Worm (Caenorhabditis elegans) whole organism, midembryonic: ENCODE measurements around the gene B0457.4.

Experiments
- T22C8.4 ChIP-seq: fragments of 200-800 bp; sonication (Bioruptor generic); IDR thresholded peaks from 2 replicates; pipeline ENCODE4 v1.3.6; 2022; ENCODE audit warnings: missing genetic modification characterization, missing compliant biosample characterization
- cog-1 ChIP-seq: sonication (generic microtip); optimal IDR thresholded peaks from 2 replicates; lab custom pipeline; 2016; ENCODE audit warnings: missing genetic modification characterization, missing compliant biosample characterization

- TF ChIP-seq T22C8.4 (GFP tag; lab: Robert Waterston, UW) (no peak), cog-1 (tag; lab: Kevin White, UChicago) (no peak)
Measured at ce11 chrII:8929771-8930170, 17.9 kb upstream of the B0457.4 start, which contains the start of gene mrpl-50.
